Fruit fly (Drosophila melanogaster): ENCODE results near the gene CG7133.
A peak's percentile ranks its signal among the peaks of the same experiment; 100 is the strongest.

Gene CG7133

dm6 chr3L:22082420-22082819 lies 8.1 kb upstream of the CG7133 start, which contains the start of gene msopa:
msopa (plus strand) TSS chr3L:22082720.
- TF ChIP-seq CG2116 (GFP tag; optimal IDR thresholded peaks at IDR 0.05) (no peak), Ets65A (GFP tag) (peak; percentile 79)

- TF ChIP-seq CG15011 (GFP tag; optimal IDR thresholded peaks at IDR 0.05) (no peak), trh (GFP tag; optimal IDR thresholded peaks at IDR 0.05) (no peak), MESR4 (GFP tag; optimal IDR thresholded peaks at IDR 0.05) (no peak), CG17359 (tag; optimal IDR thresholded peaks at IDR 0.05) (no peak), CG10543 (GFP tag; optimal IDR thresholded peaks at IDR 0.05) (no peak), CG18599 (GFP tag; optimal IDR thresholded peaks at IDR 0.05) (no peak), CG13894 (tag; optimal IDR thresholded peaks at IDR 0.05) (no peak), chif (GFP tag; optimal IDR thresholded peaks at IDR 0.05) (no peak), Jarid2 (GFP tag; optimal IDR thresholded peaks at IDR 0.05) (no peak), CG12942 (GFP tag; optimal IDR thresholded peaks at IDR 0.05) (no peak), Scr (GFP tag; IDR thresholded peaks at IDR 0.05; ENCODE audit: partially characterized antibody) (no peak), CG9215 (GFP tag; IDR thresholded peaks at IDR 0.05) (no peak), caup (GFP tag; optimal IDR thresholded peaks at IDR 0.05; ENCODE audit: severe bottlenecking) (no peak)
Measured at dm6 chr3L:22080022-22080421, 5.7 kb upstream of the CG7133 start, which contains the start of gene Sfp79B. Sfp79B (plus strand) TSS chr3L:22080322.

DNA sequence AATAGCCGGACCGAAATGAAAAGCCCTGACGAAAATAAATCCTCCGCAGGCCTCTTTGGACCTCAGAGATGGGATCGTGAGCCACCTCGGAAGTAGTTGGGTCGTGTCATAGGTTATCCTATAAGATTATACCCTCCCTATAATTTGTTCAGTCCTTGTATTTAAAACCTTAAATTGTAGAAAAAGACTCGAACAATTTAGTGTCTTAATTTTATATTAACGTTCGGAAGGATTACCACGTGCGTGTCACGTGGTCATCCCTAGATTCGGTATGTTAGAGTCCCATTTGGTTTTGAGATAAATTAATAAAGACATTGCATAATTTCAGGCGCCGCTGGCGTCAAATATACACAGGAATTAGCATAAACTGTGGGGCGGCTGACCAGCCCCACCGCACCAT lies 3.7 kb upstream of the CG7133 start:
- TF ChIP-seq CG14050 (GFP tag; IDR thresholded peaks at IDR 0.05) (peak; percentile 26; the same call in 1 of the 3 replicates), CG7963 (GFP tag; IDR thresholded peaks at IDR 0.05; ENCODE audit: partially characterized antibody) (no peak), maf-S (GFP tag; optimal IDR thresholded peaks at IDR 0.05) (peak; percentile 14), sug (tag; optimal IDR thresholded peaks at IDR 0.05) (peak; percentile 16), exex (tag; optimal IDR thresholded peaks at IDR 0.05) (no peak), CG3847 (GFP tag; IDR thresholded peaks at IDR 0.05) (peak; percentile 49; the same call in 1 of the 2 replicates), cas (GFP tag; IDR thresholded peaks at IDR 0.05) (no peak), pzg (GFP tag; optimal IDR thresholded peaks at IDR 0.05) (peak; percentile 0), CG11456 (GFP tag; IDR thresholded peaks at IDR 0.05) (peak; percentile 64; the same call in 1 of the 3 replicates), E2f1 (GFP tag; IDR thresholded peaks at IDR 0.05) (no peak), Oli (tag; optimal IDR thresholded peaks at IDR 0.05) (peak; percentile 45), ab (GFP tag; optimal IDR thresholded peaks at IDR 0.05) (no peak), disco-r (GFP tag; optimal IDR thresholded peaks at IDR 0.05) (peak; percentile 34), HLH54F (GFP tag; optimal IDR thresholded peaks at IDR 0.05) (peak; percentile 39), MESR4 (GFP tag; optimal IDR thresholded peaks at IDR 0.05) (no peak), bcd (GFP tag; optimal IDR thresholded peaks at IDR 0.05) (peak; percentile 50), cwo (GFP tag; optimal IDR thresholded peaks at IDR 0.05) (peak; percentile 14), CG6683 (GFP tag; optimal IDR thresholded peaks at IDR 0.05) (no peak), CG17829 (tag; optimal IDR thresholded peaks at IDR 0.05) (peak; percentile 47), slbo (GFP tag; IDR thresholded peaks at IDR 0.05) (peak; percentile 59; the same call in 1 of the 2 replicates), CG33557 (GFP tag; optimal IDR thresholded peaks at IDR 0.05) (peak; percentile 10), MBD-R2 (GFP tag; IDR thresholded peaks at IDR 0.05) (peak; percentile 34; the same call in 1 of the 2 replicates), NC2β (GFP tag; optimal IDR thresholded peaks at IDR 0.05) (peak; percentile 43), knrl (GFP tag; IDR thresholded peaks at IDR 0.05; ENCODE audit: partially characterized antibody) (peak; percentile 72; the same call in 2 of the 3 replicates), CG17568 (GFP tag; optimal IDR thresholded peaks at IDR 0.05) (peak; percentile 38), Atf6 (GFP tag; IDR thresholded peaks at IDR 0.05) (peak; percentile 70; the same call in 1 of the 2 replicates), Hr78 (GFP tag; optimal IDR thresholded peaks at IDR 0.05) (peak in 1 of 2 experiments; percentile 36), eyg (GFP tag; optimal IDR thresholded peaks at IDR 0.05) (peak; percentile 29), sd (tag; optimal IDR thresholded peaks at IDR 0.05) (no peak), CG3838 (GFP tag; optimal IDR thresholded peaks at IDR 0.05) (no peak), CG18011 (GFP tag; optimal IDR thresholded peaks at IDR 0.05) (peak; percentile 15), aop (GFP tag; IDR thresholded peaks at IDR 0.05) (no peak), gcm2 (GFP tag; optimal IDR thresholded peaks at IDR 0.05) (no peak)

Measured in whole organism, embryonic.